Worm (Caenorhabditis elegans): ENCODE data around the gene gcy-19.

- no peak for TF ChIP-seq nhr-28 (tag; optimal IDR thresholded peaks at IDR 0.05)
- no peak for TF ChIP-seq skn-1 (tag; optimal IDR thresholded peaks at IDR 0.05)
- no peak for TF ChIP-seq aly-2 (tag; optimal IDR thresholded peaks at IDR 0.05)
- no peak for TF ChIP-seq lin-13 (GFP tag; optimal IDR thresholded peaks at IDR 0.05)
- no peak for TF ChIP-seq nhr-11 (tag; optimal IDR thresholded peaks at IDR 0.05)
- no peak for TF ChIP-seq mef-2 (tag; optimal IDR thresholded peaks at IDR 0.05)
- no peak for TF ChIP-seq nhr-237 (tag; optimal IDR thresholded peaks at IDR 0.05)
- TF ChIP-seq xbp-1 (tag; optimal IDR thresholded peaks at IDR 0.05): no peak
- no peak for TF ChIP-seq hpl-2 (GFP tag; optimal IDR thresholded peaks at IDR 0.05)
- no peak for TF ChIP-seq ama-1 (optimal IDR thresholded peaks at IDR 0.05)
These were observed 15.1 kb downstream of the gcy-19 start, which contains the start of gene C17F4.12 for ce11 chrII:3244070-3244469.
